Fruit fly (Drosophila melanogaster) whole organism, prepupa: Measurements from ENCODE around the gene Eip75B.

Experiments used
- CG10631 ChIP-seq: fragments of 200-800 bp; sonication (Bioruptor generic); optimal IDR thresholded peaks from 2 replicates; lab custom pipeline; 2016; ENCODE audit warnings: missing biosample characterization, missing genetic modification characterization
- CG10669 ChIP-seq: fragments of 200-800 bp; sonication (Bioruptor generic); optimal IDR thresholded peaks from 3 replicates; lab custom pipeline; 2018; ENCODE audit warnings: missing biosample characterization, mild to moderate bottlenecking, missing genetic modification characterization, moderate library complexity
- CG11902 ChIP-seq: fragments of 200-800 bp; sonication (Bioruptor generic); optimal IDR thresholded peaks from 3 replicates; lab custom pipeline; 2016; ENCODE audit warnings: missing biosample characterization, missing genetic modification characterization
- CG15336 ChIP-seq: fragments of 200-800 bp; sonication (Bioruptor generic); IDR thresholded peaks from 2 replicates; pipeline ENCODE4 v1.3.6; 2022; ENCODE audit warnings: missing biosample characterization, missing genetic modification characterization
- CG1621 ChIP-seq: fragments of 200-800 bp; sonication (Bioruptor generic); optimal IDR thresholded peaks from 3 replicates; lab custom pipeline; 2018; ENCODE audit warnings: missing biosample characterization, mild to moderate bottlenecking, missing genetic modification characterization
- CG16779 ChIP-seq: fragments of 200-800 bp; sonication (Bioruptor generic); optimal IDR thresholded peaks from 3 replicates; lab custom pipeline; 2017; ENCODE audit warnings: missing biosample characterization, mild to moderate bottlenecking, missing genetic modification characterization
- CG3032 ChIP-seq: fragments of 200-800 bp; optimal IDR thresholded peaks from 2 replicates; lab custom pipeline; 2019; ENCODE audit warnings: missing biosample characterization, mild to moderate bottlenecking, missing genetic modification characterization, moderate library complexity
- CG32006 ChIP-seq: fragments of 200-800 bp; sonication (Bioruptor generic); optimal IDR thresholded peaks from 3 replicates; lab custom pipeline; 2017; ENCODE audit warnings: missing biosample characterization, mild to moderate bottlenecking, missing genetic modification characterization
- CG6276 ChIP-seq: fragments of 200-800 bp; sonication (Bioruptor generic); optimal IDR thresholded peaks from 2 replicates; lab custom pipeline; 2017; ENCODE audit warnings: missing biosample characterization, mild to moderate bottlenecking, missing genetic modification characterization
- CG6808 ChIP-seq: fragments of 200-800 bp; sonication (Bioruptor generic); optimal IDR thresholded peaks from 3 replicates; lab custom pipeline; 2017; ENCODE audit warnings: missing biosample characterization, missing genetic modification characterization, mild to moderate bottlenecking, moderate library complexity, missing genetic modification reagents
- CG6854 ChIP-seq: fragments of 200-800 bp; sonication (Bioruptor generic); optimal IDR thresholded peaks from 2 replicates; lab custom pipeline; 2017; ENCODE audit warnings: missing biosample characterization, mild to moderate bottlenecking, missing genetic modification characterization
- CG7368 ChIP-seq: fragments of 200-800 bp; sonication (Bioruptor generic); optimal IDR thresholded peaks from 3 replicates; lab custom pipeline; 2016; ENCODE audit warnings: missing biosample characterization, missing genetic modification characterization
- CG8119 ChIP-seq: fragments of 200-800 bp; sonication (Bioruptor generic); IDR thresholded peaks from 3 replicates; pipeline ENCODE4 v1.3.6; 2022; ENCODE audit warnings: missing biosample characterization, missing genetic modification characterization
- CG9139 ChIP-seq: fragments of 200-800 bp; sonication (Bioruptor generic); optimal IDR thresholded peaks from 3 replicates; lab custom pipeline; 2017; ENCODE audit warnings: missing biosample characterization, mild to moderate bottlenecking, missing genetic modification characterization
- Eip75B ChIP-seq: fragments of 200-800 bp; sonication (Bioruptor generic); optimal IDR thresholded peaks from 3 replicates; lab custom pipeline; 2016; ENCODE audit warnings: missing biosample characterization, missing genetic modification characterization
- Eip78C ChIP-seq: fragments of 200-800 bp; sonication (Bioruptor generic); peaks from one replicate; lab custom pipeline; 2016; ENCODE audit warnings: missing biosample characterization, missing genetic modification characterization
- Eip93F ChIP-seq: fragments of 200-800 bp; sonication (Bioruptor generic); optimal IDR thresholded peaks from 2 replicates; lab custom pipeline; 2016; ENCODE audit warnings: missing biosample characterization, mild to moderate bottlenecking, missing genetic modification characterization
- Ets21C ChIP-seq: fragments of 200-800 bp; sonication (Bioruptor generic); optimal IDR thresholded peaks from 3 replicates; lab custom pipeline; 2016; ENCODE audit warnings: missing biosample characterization, missing genetic modification characterization
- Ets96B ChIP-seq: fragments of 200-800 bp; optimal IDR thresholded peaks from 2 replicates; lab custom pipeline; 2019; ENCODE audit warnings: missing biosample characterization, mild to moderate bottlenecking, missing genetic modification characterization, moderate library complexity
- Gug ChIP-seq: fragments of 200-800 bp; sonication (Bioruptor generic); IDR thresholded peaks from 2 replicates; pipeline ENCODE4 v1.3.6; 2022; ENCODE audit warnings: missing biosample characterization, missing genetic modification characterization
- Hr38 ChIP-seq: sonication (Bioruptor generic); optimal IDR thresholded peaks from 2 replicates; lab custom pipeline; 2016; ENCODE audit warnings: missing biosample characterization, missing genetic modification characterization
- Hr4 ChIP-seq: fragments of 200-800 bp; sonication (Bioruptor generic); optimal IDR thresholded peaks from 3 replicates; lab custom pipeline; 2016; ENCODE audit warnings: missing biosample characterization, missing genetic modification characterization
- Lpt ChIP-seq: fragments of 200-800 bp; sonication (Bioruptor generic); optimal IDR thresholded peaks from 3 replicates; lab custom pipeline; 2016; ENCODE audit warnings: missing biosample characterization, missing genetic modification characterization
- Sox102F ChIP-seq: fragments of 200-800 bp; sonication (Bioruptor generic); optimal IDR thresholded peaks from 2 replicates; lab custom pipeline; 2016; ENCODE audit warnings: missing biosample characterization, mild to moderate bottlenecking, missing genetic modification characterization
- Sox14 ChIP-seq: fragments of 200-800 bp; sonication (Bioruptor generic); optimal IDR thresholded peaks from 3 replicates; lab custom pipeline; 2016; ENCODE audit warnings: missing biosample characterization, missing genetic modification characterization
- acj6 ChIP-seq: fragments of 200-800 bp; sonication (Bioruptor generic); optimal IDR thresholded peaks from 3 replicates; lab custom pipeline; 2016; ENCODE audit warnings: missing biosample characterization, missing genetic modification characterization
- dsx ChIP-seq: fragments of 200-800 bp; optimal IDR thresholded peaks from 3 replicates; lab custom pipeline; 2019; ENCODE audit warnings: missing biosample characterization, mild to moderate bottlenecking, missing genetic modification characterization, moderate library complexity; ENCODE audit not compliant: poor library complexity, severe bottlenecking
- esn ChIP-seq: fragments of 200-800 bp; sonication (Bioruptor generic); optimal IDR thresholded peaks from 2 replicates; lab custom pipeline; 2016; ENCODE audit warnings: missing biosample characterization, mild to moderate bottlenecking, missing genetic modification characterization, moderate library complexity
- fd59A ChIP-seq: fragments of 200-800 bp; sonication (Bioruptor generic); optimal IDR thresholded peaks from 2 replicates; lab custom pipeline; 2017; ENCODE audit warnings: missing biosample characterization, mild to moderate bottlenecking, missing genetic modification characterization, missing genetic modification reagents
- fd85E ChIP-seq: fragments of 200-800 bp; sonication (Bioruptor generic); optimal IDR thresholded peaks from 3 replicates; lab custom pipeline; 2016; ENCODE audit warnings: missing biosample characterization, missing genetic modification characterization
- fkh ChIP-seq: fragments of 200-800 bp; sonication (Bioruptor generic); optimal IDR thresholded peaks from 3 replicates; lab custom pipeline; 2017; ENCODE audit warnings: missing biosample characterization, mild to moderate bottlenecking, missing genetic modification characterization, moderate library complexity
- ss ChIP-seq, 2 experiments: fragments of 200-800 bp; sonication (Bioruptor generic); optimal IDR thresholded peaks; 2 replicates in 1 of 2; 3 replicates in 1 of 2; lab custom pipeline; 2017 to 2018; ENCODE audit warnings: mild to moderate bottlenecking in 2 of 2, missing biosample characterization in 2 of 2, missing genetic modification characterization in 2 of 2, moderate library complexity in 1 of 2
- svp ChIP-seq: fragments of 200-800 bp; sonication (Bioruptor generic); peaks from one replicate; lab custom pipeline; 2016; ENCODE audit warnings: missing biosample characterization, missing genetic modification characterization
- vri ChIP-seq: fragments of 200-800 bp; sonication (Bioruptor generic); optimal IDR thresholded peaks from 3 replicates; lab custom pipeline; 2016; ENCODE audit warnings: missing biosample characterization, mild to moderate bottlenecking, missing genetic modification characterization

Gene Eip75B

DNA sequence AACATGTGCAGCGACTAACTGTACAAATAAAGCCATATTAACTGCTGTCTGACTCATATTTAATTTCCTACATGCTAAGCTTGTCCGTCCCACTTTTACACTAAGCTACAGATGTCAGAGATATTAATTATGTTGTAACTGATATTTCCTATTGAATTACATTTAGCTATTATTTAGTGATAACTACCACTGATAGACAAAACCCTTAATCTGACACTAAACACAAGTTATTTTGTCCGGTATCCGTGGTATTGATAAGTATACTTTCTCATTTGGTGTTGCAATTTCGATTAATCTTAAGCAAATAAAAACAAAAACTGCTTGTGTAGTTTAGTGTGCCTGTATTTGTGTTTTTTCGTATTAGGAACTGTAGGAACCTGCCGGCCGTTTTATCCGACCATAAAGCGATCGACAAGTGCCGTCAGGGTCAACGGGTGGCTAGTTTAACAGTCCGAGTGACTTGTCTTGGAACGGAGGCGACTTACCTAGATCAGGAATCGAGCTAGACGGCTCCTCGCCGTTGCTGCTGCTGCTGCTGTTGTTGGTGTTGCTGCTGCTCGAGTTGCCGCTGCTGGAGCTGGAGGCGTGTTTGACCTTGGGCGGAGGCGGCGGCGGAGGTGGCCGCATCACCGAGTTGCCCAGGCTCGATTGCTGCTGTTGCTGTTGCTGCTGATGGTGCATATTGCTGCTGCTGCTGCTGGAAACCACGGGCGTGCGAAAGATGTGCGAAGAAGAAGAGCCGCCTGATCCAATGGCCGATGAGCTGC is 6.6 kb downstream of the Eip75B start (continued):
- peak; percentile 57 for TF ChIP-seq CG9139 (GFP tag; lab: Kevin White, UChicago)
- no peak for TF ChIP-seq CG11902 (GFP tag; lab: Kevin White, UChicago)
- no peak for TF ChIP-seq CG32006 (GFP tag; lab: Kevin White, UChicago)
- peak; percentile 1 for TF ChIP-seq CG7368 (GFP tag; lab: Kevin White, UChicago)
- TF ChIP-seq Hr38 (GFP tag; lab: Kevin White, UChicago): no peak
- TF ChIP-seq fd59A (GFP tag; lab: Kevin White, UChicago): peak; percentile 35
- TF ChIP-seq esn (GFP tag; lab: Kevin White, UChicago): no peak
- peak; percentile 11 for TF ChIP-seq Hr4 (GFP tag; lab: Kevin White, UChicago)
- peak; percentile 11 for TF ChIP-seq acj6 (GFP tag; lab: Kevin White, UChicago)
- no peak for TF ChIP-seq Sox102F (GFP tag; lab: Kevin White, UChicago)
- no peak for TF ChIP-seq Eip93F (GFP tag; lab: Kevin White, UChicago)
- TF ChIP-seq fd85E (GFP tag; lab: Kevin White, UChicago): no peak
- TF ChIP-seq CG10631: peak; percentile 8
- TF ChIP-seq CG3032 (tag; lab: Kevin White, UChicago): peak; percentile 56
- TF ChIP-seq CG6276: no peak
- no peak for TF ChIP-seq CG8119 (GFP tag; lab: Robert Waterston, UW)
- no peak for TF ChIP-seq CG16779 (tag; lab: Kevin White, UChicago)
- TF ChIP-seq CG6854 (GFP tag; lab: Kevin White, UChicago): no peak
- peak; percentile 27 to 64 for TF ChIP-seq ss (GFP tag; optimal IDR thresholded peaks at IDR 0.05; lab: Kevin White, UChicago)

DNA sequence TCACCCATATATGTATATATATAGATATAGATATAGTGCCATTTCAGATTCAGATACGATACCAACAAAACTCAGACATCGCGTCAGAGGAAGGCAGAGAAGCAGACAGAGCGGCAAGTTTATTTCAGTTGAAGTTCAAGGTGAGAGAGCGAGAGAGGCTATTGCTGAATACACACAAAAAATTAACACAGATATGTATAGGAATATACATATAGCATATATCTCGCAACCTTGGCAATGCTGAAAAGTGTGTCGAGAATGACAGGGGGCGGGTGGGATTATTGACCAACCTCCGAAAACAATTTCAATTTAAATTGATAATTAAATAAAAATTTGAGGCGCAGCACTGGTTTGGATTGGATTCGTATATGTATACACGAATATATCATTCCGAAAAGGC is 7.5 kb downstream of the Eip75B start:
- TF ChIP-seq Gug (GFP tag; lab: Robert Waterston, UW) (no peak), fkh (GFP tag; lab: Kevin White, UChicago) (peak; percentile 27), vri (GFP tag; lab: Kevin White, UChicago) (peak; percentile 54), CG15336 (GFP tag; lab: Robert Waterston, UW) (no peak)

DNA sequence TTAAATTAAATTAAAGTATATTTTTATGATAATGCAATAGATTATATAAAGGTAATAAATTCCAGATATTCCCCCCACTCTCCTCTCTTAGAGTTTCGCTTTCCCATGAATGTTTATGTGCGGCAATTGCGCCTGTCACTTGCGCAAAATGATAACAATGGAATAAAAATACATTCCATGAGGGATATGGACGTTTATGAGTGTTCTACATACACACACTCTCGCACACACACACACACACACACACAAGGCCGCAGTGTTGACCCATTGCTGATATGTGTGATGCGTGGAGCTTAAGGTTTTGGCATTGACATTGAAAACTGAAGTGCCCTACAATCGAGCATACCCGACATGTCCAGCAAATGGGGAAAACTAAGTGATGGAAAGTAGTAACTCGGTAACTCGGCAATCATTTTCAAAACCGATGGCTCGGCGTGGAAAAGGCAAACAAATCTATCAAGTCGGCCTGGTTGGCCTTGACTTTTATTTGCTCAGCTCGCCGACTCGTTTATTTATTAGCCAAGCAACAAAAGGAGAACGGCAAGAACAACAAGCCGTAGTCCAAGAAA is 17.8 kb downstream of the Eip75B start:
- TF ChIP-seq CG1621 (no peak), Sox14 (peak; percentile 6), vri (GFP tag; lab: Kevin White, UChicago) (peak; percentile 44), Ets96B (tag; lab: Kevin White, UChicago) (peak; percentile 51), Lpt (GFP tag; lab: Kevin White, UChicago) (no peak), Hr38 (GFP tag; lab: Kevin White, UChicago) (no peak), CG16779 (tag; lab: Kevin White, UChicago) (no peak), Eip78C (GFP tag; lab: Kevin White, UChicago) (peak; percentile 66), CG6808 (GFP tag; lab: Kevin White, UChicago) (peak; percentile 15), Eip93F (GFP tag; lab: Kevin White, UChicago) (no peak), Eip75B (GFP tag; lab: Kevin White, UChicago) (peak; percentile 43), CG7368 (GFP tag; lab: Kevin White, UChicago) (no peak), fkh (GFP tag; lab: Kevin White, UChicago) (peak; percentile 42), svp (peak; percentile 91), dsx (peak; percentile 8), Ets21C (GFP tag; lab: Kevin White, UChicago) (no peak), CG10669 (GFP tag; lab: Kevin White, UChicago) (peak; percentile 50), Hr4 (GFP tag; lab: Kevin White, UChicago) (no peak), CG3032 (tag; lab: Kevin White, UChicago) (no peak)
- TF ChIP-seq, all 60 proteins: peak for 10
